Fruit fly (Drosophila melanogaster): ENCODE data around the gene Or33c.

The Or33c gene

dm6 chr2L:11902483-11902882 lies 35.3 kb upstream of the Or33c start (continued):
- TF ChIP-seq CG9215 (GFP tag; IDR thresholded peaks at IDR 0.05) (peak; percentile 28; the same call in 1 of the 2 replicates), her (GFP tag; optimal IDR thresholded peaks at IDR 0.05) (no peak), unpg (GFP tag; optimal IDR thresholded peaks at IDR 0.05) (no peak), al (GFP tag; IDR thresholded peaks at IDR 0.05) (no peak), Dek (tag; optimal IDR thresholded peaks at IDR 0.05) (peak; percentile 13), ken (GFP tag; IDR thresholded peaks at IDR 0.05) (0 out of 3 replicates have a peak, but pooled peaks have one; percentile 12), CG6683 (GFP tag; optimal IDR thresholded peaks at IDR 0.05) (no peak), CG34422 (GFP tag; IDR thresholded peaks at IDR 0.05) (no peak), Bteb2 (GFP tag; optimal IDR thresholded peaks at IDR 0.05) (no peak), CG16863 (GFP tag; optimal IDR thresholded peaks at IDR 0.05) (no peak), lab (GFP tag; optimal IDR thresholded peaks at IDR 0.05) (peak; percentile 69), wdn (GFP tag; IDR thresholded peaks at IDR 0.05) (0 out of 2 replicates have a peak, but pooled peaks have one; percentile 26), nau (GFP tag; optimal IDR thresholded peaks at IDR 0.05) (no peak), NC2α (GFP tag; optimal IDR thresholded peaks at IDR 0.05) (no peak), Rx (GFP tag; IDR thresholded peaks at IDR 0.05) (peak; percentile 50), crp (GFP tag; optimal IDR thresholded peaks at IDR 0.05) (no peak), gcm (GFP tag; optimal IDR thresholded peaks at IDR 0.05) (no peak), CG2678 (tag; optimal IDR thresholded peaks at IDR 0.05) (peak; percentile 51), Ada2b (GFP tag; IDR thresholded peaks at IDR 0.05) (no peak), Ets65A (GFP tag) (no peak), h (optimal IDR thresholded peaks at IDR 0.05) (no peak), lmd (GFP tag; IDR thresholded peaks at IDR 0.05) (peak; percentile 35; the same call in 1 of the 2 replicates), zfh2 (GFP tag; optimal IDR thresholded peaks at IDR 0.05) (peak; percentile 7), Lhr (GFP tag; optimal IDR thresholded peaks at IDR 0.05) (no peak), gem (tag; optimal IDR thresholded peaks at IDR 0.05) (peak; percentile 43), Dp (GFP tag; optimal IDR thresholded peaks at IDR 0.05) (no peak), lola (GFP tag; optimal IDR thresholded peaks at IDR 0.05) (no peak), Hr51 (GFP tag; optimal IDR thresholded peaks at IDR 0.05) (peak in 1 of 2 experiments; percentile 38), Sry-δ (GFP tag; optimal IDR thresholded peaks at IDR 0.05) (no peak), CG8924 (tag; optimal IDR thresholded peaks at IDR 0.05) (no peak), hth (optimal IDR thresholded peaks at IDR 0.05) (no peak), CoRest (tag; optimal IDR thresholded peaks at IDR 0.05) (peak; percentile 19), CG9932 (GFP tag; IDR thresholded peaks at IDR 0.05) (peak; percentile 50), ATbp (GFP tag; optimal IDR thresholded peaks at IDR 0.05) (no peak), schlank (tag; optimal IDR thresholded peaks at IDR 0.05) (peak; percentile 15), CG3847 (GFP tag; IDR thresholded peaks at IDR 0.05) (0 out of 2 replicates have a peak, but pooled peaks have one; percentile 16), Mrtf (GFP tag; IDR thresholded peaks at IDR 0.05) (peak; percentile 41; the same call in 1 of the 3 replicates), dan (GFP tag; IDR thresholded peaks at IDR 0.05) (no peak), en (GFP tag; optimal IDR thresholded peaks at IDR 0.05) (no peak), Jarid2 (GFP tag; optimal IDR thresholded peaks at IDR 0.05) (no peak), Poxn (GFP tag; IDR thresholded peaks at IDR 0.05) (0 out of 2 replicates have a peak, but pooled peaks have one; percentile 18), trh (GFP tag; optimal IDR thresholded peaks at IDR 0.05) (no peak), CG17328 (GFP tag; IDR thresholded peaks at IDR 0.05) (peak; percentile 34; the same call in 1 of the 2 replicates), Bdp1 (GFP tag; optimal IDR thresholded peaks at IDR 0.05) (no peak), ci (GFP tag; IDR thresholded peaks at IDR 0.05) (0 out of 3 replicates have a peak, but pooled peaks have one; percentile 41), tll (GFP tag; optimal IDR thresholded peaks at IDR 0.05) (no peak), CG2116 (GFP tag; optimal IDR thresholded peaks at IDR 0.05) (no peak), abd-A (tag; optimal IDR thresholded peaks at IDR 0.05) (no peak), CG13894 (tag; optimal IDR thresholded peaks at IDR 0.05) (no peak), CG8290 (GFP tag; optimal IDR thresholded peaks at IDR 0.05) (no peak), CG8290 (tag; optimal IDR thresholded peaks at IDR 0.05) (peak in 1 of 2 experiments; percentile 62)

Measured in whole organism, embryonic.